Fruit fly (Drosophila melanogaster): ENCODE measurements around the gene Acsf2.
A peak's percentile ranks its signal among the peaks of the same experiment; 100 is the strongest.

The Acsf2 gene

dm6 chr2L:5324958-5325850, 16.8 kb downstream of the Acsf2 start (continued):
- TF ChIP-seq Doc2 (GFP tag; IDR thresholded peaks at IDR 0.05) (peak; percentile 46; the same call in 1 of the 2 replicates), Elba2 (GFP tag; optimal IDR thresholded peaks at IDR 0.05) (no peak), E2f2 (GFP tag; IDR thresholded peaks at IDR 0.05) (peak; percentile 19; the same call in 1 of the 2 replicates), run (tag; optimal IDR thresholded peaks at IDR 0.05) (no peak), CG5245 (GFP tag; optimal IDR thresholded peaks at IDR 0.05) (no peak), CG13424 (tag; optimal IDR thresholded peaks at IDR 0.05) (peak; percentile 25), CG15479 (GFP tag; optimal IDR thresholded peaks at IDR 0.05) (no peak), NK7.1 (GFP tag; optimal IDR thresholded peaks at IDR 0.05) (no peak), CTCF (GFP tag; optimal IDR thresholded peaks at IDR 0.05) (peak; percentile 2), Hmx (GFP tag; optimal IDR thresholded peaks at IDR 0.05) (no peak), CG15601 (tag; optimal IDR thresholded peaks at IDR 0.05) (no peak), Hr39 (optimal IDR thresholded peaks at IDR 0.05) (no peak), CrebB (tag; optimal IDR thresholded peaks at IDR 0.05) (no peak), nerfin-1 (tag; optimal IDR thresholded peaks at IDR 0.05) (no peak), unc-4 (GFP tag; IDR thresholded peaks at IDR 0.05; ENCODE audit: partially characterized antibody) (peak; percentile 76), sisA (GFP tag; IDR thresholded peaks at IDR 0.05) (peak; percentile 60), Trl (optimal IDR thresholded peaks at IDR 0.05) (no peak), Trl (GFP tag; optimal IDR thresholded peaks at IDR 0.05) (peak; percentile 42), CG8281 (tag; optimal IDR thresholded peaks at IDR 0.05) (no peak), pum (GFP tag; optimal IDR thresholded peaks at IDR 0.05) (no peak), Usf (GFP tag; optimal IDR thresholded peaks at IDR 0.05) (peak; percentile 15), salm (tag; optimal IDR thresholded peaks at IDR 0.05) (no peak), CG3407 (GFP tag; optimal IDR thresholded peaks at IDR 0.05) (no peak), schlank (tag; optimal IDR thresholded peaks at IDR 0.05) (no peak), CG10979 (tag; optimal IDR thresholded peaks at IDR 0.05) (no peak), pfk (GFP tag; optimal IDR thresholded peaks at IDR 0.05) (no peak), Mrtf (GFP tag; IDR thresholded peaks at IDR 0.05) (peak; percentile 61; the same call in 2 of the 3 replicates), vnd (GFP tag; IDR thresholded peaks at IDR 0.05; ENCODE audit: partially characterized antibody) (peak; percentile 63; the same call in 2 of the 3 replicates), pho (GFP tag; optimal IDR thresholded peaks at IDR 0.05) (no peak), gsb-n (tag; optimal IDR thresholded peaks at IDR 0.05) (no peak), CG9215 (GFP tag; IDR thresholded peaks at IDR 0.05) (peak; percentile 57), ap (GFP tag; IDR thresholded peaks at IDR 0.05) (peak; percentile 22; the same call in 1 of the 2 replicates), Dbx (GFP tag; IDR thresholded peaks at IDR 0.05) (peak; percentile 77; the same call in 2 of the 3 replicates), Dfd (GFP tag; optimal IDR thresholded peaks at IDR 0.05) (no peak), CG11398 (GFP tag; optimal IDR thresholded peaks at IDR 0.05) (no peak), Aef1 (GFP tag; IDR thresholded peaks at IDR 0.05) (peak; percentile 29), CG31365 (tag; optimal IDR thresholded peaks at IDR 0.05) (no peak), twi (tag; optimal IDR thresholded peaks at IDR 0.05) (no peak), CG10543 (GFP tag; optimal IDR thresholded peaks at IDR 0.05) (peak; percentile 19), CG15073 (GFP tag; optimal IDR thresholded peaks at IDR 0.05) (no peak), CG18011 (GFP tag; optimal IDR thresholded peaks at IDR 0.05) (peak; percentile 22), Scr (GFP tag; IDR thresholded peaks at IDR 0.05; ENCODE audit: partially characterized antibody) (peak; percentile 77), CG18262 (tag; optimal IDR thresholded peaks at IDR 0.05) (no peak), CG2889 (GFP tag; IDR thresholded peaks at IDR 0.05) (no peak), crol (GFP tag; IDR thresholded peaks at IDR 0.05) (peak; percentile 97), CG30020 (tag; optimal IDR thresholded peaks at IDR 0.05) (no peak), otp (GFP tag; IDR thresholded peaks at IDR 0.05) (peak; percentile 65; the same call in 1 of the 3 replicates), CG2202 (tag; optimal IDR thresholded peaks at IDR 0.05) (no peak), gce (GFP tag; IDR thresholded peaks at IDR 0.05) (no peak), z (GFP tag; IDR thresholded peaks at IDR 0.05) (no peak)

Data from whole organism, embryonic.